Worm (Caenorhabditis elegans): ENCODE measurements around the gene fbxb-64.

Gene fbxb-64

DNA sequence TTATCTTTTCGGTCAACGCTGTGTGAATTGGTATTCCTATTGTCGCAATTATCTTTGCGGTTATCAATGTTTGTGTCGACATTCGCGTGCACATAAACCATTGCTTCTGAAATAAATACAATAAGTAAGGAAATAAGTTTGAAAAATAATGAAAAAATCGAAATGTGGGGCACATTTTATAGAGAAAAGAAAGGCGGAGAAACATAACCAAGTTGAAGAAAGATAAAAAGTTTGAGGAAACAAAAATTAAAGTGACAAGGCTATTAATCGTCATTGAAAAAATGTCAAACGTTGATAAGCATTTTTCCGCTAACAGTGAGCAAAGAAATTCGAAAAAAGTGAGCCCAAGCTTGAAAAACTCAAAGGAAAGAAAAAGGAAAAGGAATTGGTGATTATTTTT, 9.3 kb downstream of the fbxb-64 start, which contains the start of gene C43D7.4:
TSS of gene C43D7.4 (minus strand) at position 101 of the 400 bp plus-strand sequence.
- no peak for TF ChIP-seq nfya-1 (tag; optimal IDR thresholded peaks at IDR 0.05; ENCODE audit: borderline replicate concordance, insufficient read depth)
- no peak for TF ChIP-seq hsf-1 (GFP tag; IDR thresholded peaks at IDR 0.05)
- no peak for TF ChIP-seq madf-10 (tag; optimal IDR thresholded peaks at IDR 0.05)
- TF ChIP-seq D2030.7 (GFP tag; IDR thresholded peaks at IDR 0.05): no peak
- TF ChIP-seq ceh-58 (GFP tag; IDR thresholded peaks at IDR 0.05): no peak
- TF ChIP-seq C17E4.6 (GFP tag; IDR thresholded peaks at IDR 0.05): no peak
- no peak for TF ChIP-seq ets-4 (GFP tag; optimal IDR thresholded peaks at IDR 0.05)
- TF ChIP-seq ceh-100 (GFP tag; IDR thresholded peaks at IDR 0.05): no peak
- no peak for TF ChIP-seq atf-7 (tag; optimal IDR thresholded peaks at IDR 0.05)
- TF ChIP-seq akir-1 (GFP tag; optimal IDR thresholded peaks at IDR 0.05): no peak
- no peak for TF ChIP-seq ccch-3 (GFP tag; optimal IDR thresholded peaks at IDR 0.05)
- TF ChIP-seq Y79H2A.3 (GFP tag; conservative IDR thresholded peaks at IDR 0.05): no peak
- no peak for TF ChIP-seq ztf-28 (GFP tag; IDR thresholded peaks at IDR 0.05)
- TF ChIP-seq ceh-91 (GFP tag; IDR thresholded peaks at IDR 0.05): no peak
- no peak for TF ChIP-seq pha-4 (tag; optimal IDR thresholded peaks at IDR 0.05)
- no peak for TF ChIP-seq pbrm-1 (GFP tag; IDR thresholded peaks at IDR 0.05)
- no peak for TF ChIP-seq lag-1 (GFP tag; IDR thresholded peaks at IDR 0.05)
- no peak for TF ChIP-seq madf-8 (GFP tag; conservative IDR thresholded peaks at IDR 0.05)
- TF ChIP-seq tbp1 (GFP tag; optimal IDR thresholded peaks at IDR 0.05): no peak
- no peak for TF ChIP-seq F23B12.7 (tag; optimal IDR thresholded peaks at IDR 0.05; ENCODE audit: insufficient read depth)

DNA sequence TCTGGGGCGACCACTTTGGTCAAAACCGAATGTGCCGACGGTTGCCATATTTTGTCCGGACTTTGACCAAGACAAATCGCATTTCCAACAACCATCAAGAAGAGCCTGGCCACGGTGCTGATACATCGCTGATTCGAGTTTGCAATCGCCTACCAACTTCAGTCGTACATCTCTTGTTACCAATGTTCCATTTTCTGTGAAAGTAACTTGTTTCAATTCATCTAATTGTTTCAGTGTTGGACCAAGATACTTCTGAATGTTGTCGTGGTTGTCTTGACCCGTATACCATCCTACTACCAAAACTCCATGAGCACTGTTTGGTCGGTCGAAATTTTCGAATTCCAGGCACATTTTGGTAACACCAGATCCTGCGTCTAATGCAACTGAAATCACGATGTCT, 12.4 kb downstream of the fbxb-64 start:
- TF ChIP-seq mxl-1 (tag; optimal IDR thresholded peaks at IDR 0.05) (no peak), cebp-2 (GFP tag; IDR thresholded peaks at IDR 0.05) (no peak), ztf-22 (GFP tag; optimal IDR thresholded peaks at IDR 0.05) (no peak), nhr-90 (tag; optimal IDR thresholded peaks at IDR 0.05) (no peak), madf-6 (GFP tag; IDR thresholded peaks at IDR 0.05) (no peak), ztf-26 (tag; optimal IDR thresholded peaks at IDR 0.05) (no peak), ceh-27 (GFP tag; optimal IDR thresholded peaks at IDR 0.05) (no peak), snpc-1.3 (tag; optimal IDR thresholded peaks at IDR 0.05; ENCODE audit: insufficient read depth) (no peak), athp-1 (tag; optimal IDR thresholded peaks at IDR 0.05) (no peak), nfyb-1 (GFP tag; IDR thresholded peaks at IDR 0.05) (no peak), hrde-1 (tag; optimal IDR thresholded peaks at IDR 0.05; ENCODE audit: borderline replicate concordance) (no peak), F57A8.1 (GFP tag; optimal IDR thresholded peaks at IDR 0.05) (no peak), hmg-1.2 (GFP tag; IDR thresholded peaks at IDR 0.05) (no peak), akir-1 (GFP tag; optimal IDR thresholded peaks at IDR 0.05) (no peak), pbrm-1 (GFP tag; IDR thresholded peaks at IDR 0.05) (no peak), ama-1 (optimal IDR thresholded peaks at IDR 0.05) (no peak), ama-1 (GFP tag; optimal IDR thresholded peaks at IDR 0.05) (no peak), F22D6.2 (tag; optimal IDR thresholded peaks at IDR 0.05) (no peak), lin-54 (GFP tag; optimal IDR thresholded peaks at IDR 0.05) (no peak), madf-8 (GFP tag; conservative IDR thresholded peaks at IDR 0.05) (no peak)

DNA sequence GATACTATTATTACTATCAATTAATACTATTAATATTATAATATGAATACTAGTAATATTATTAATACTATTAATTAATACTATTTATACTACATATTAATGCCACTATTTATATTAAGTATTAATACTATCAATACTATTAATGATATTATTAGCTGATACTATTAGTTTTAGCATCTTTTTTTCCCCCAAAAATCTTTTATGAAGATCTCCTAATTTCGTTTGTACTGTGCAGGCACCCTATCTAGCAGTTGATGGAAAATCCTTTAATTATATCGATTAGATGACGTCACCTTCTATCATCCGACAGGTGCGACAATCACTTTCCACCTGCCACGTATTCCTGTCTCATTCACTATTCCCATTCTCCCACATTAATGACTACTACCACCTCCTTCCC, 16.2 kb downstream of the fbxb-64 start, which contains the start of gene fbxb-65:
TSS of gene fbxb-65 (plus strand) at position 301 of the 400 bp plus-strand sequence.
- TF ChIP-seq tlf-1 (GFP tag; optimal IDR thresholded peaks at IDR 0.05) (no peak), let-607 (tag; optimal IDR thresholded peaks at IDR 0.05) (no peak), egl-18 (GFP tag; IDR thresholded peaks at IDR 0.05) (no peak), somi-1 (GFP tag; optimal IDR thresholded peaks at IDR 0.05) (no peak), lin-40 (tag; optimal IDR thresholded peaks at IDR 0.05) (no peak)

Data from whole organism, young adult.